Fruit fly (Drosophila melanogaster) whole organism, embryonic: ENCODE data around the gene CG18131.
A peak's percentile ranks its signal among the peaks of the same experiment; 100 is the strongest.

ENCODE experiments used
- Bdp1 ChIP-seq: fragments of 200-800 bp; sonication (Bioruptor generic); optimal IDR thresholded peaks from 3 replicates; lab custom pipeline; 2016; ENCODE audit warnings: missing biosample characterization, missing genetic modification characterization
- Bgb ChIP-seq: fragments of 200-800 bp; sonication (Bioruptor generic); IDR thresholded peaks from 2 replicates; pipeline ENCODE4 v1.3.6; 2022; ENCODE audit warnings: missing biosample characterization, missing genetic modification characterization; ENCODE audit not compliant: partially characterized antibody
- CG1024 ChIP-seq: fragments of 200-800 bp; sonication (Bioruptor generic); IDR thresholded peaks from 2 replicates; pipeline ENCODE4 v1.3.6; 2022; ENCODE audit warnings: missing biosample characterization, missing genetic modification characterization
- CG10321 ChIP-seq: fragments of 200-800 bp; sonication (Bioruptor generic); IDR thresholded peaks from 2 replicates; pipeline ENCODE4 v1.3.6; 2022; ENCODE audit warnings: missing biosample characterization, missing genetic modification characterization
- CG11398 ChIP-seq: fragments of 200-800 bp; sonication (Bioruptor generic); optimal IDR thresholded peaks from 2 replicates; lab custom pipeline; 2016; ENCODE audit warnings: missing biosample characterization, missing genetic modification characterization
- CG11504 ChIP-seq: fragments of 200-800 bp; sonication (Bioruptor generic); optimal IDR thresholded peaks from 3 replicates; lab custom pipeline; 2019; ENCODE audit warnings: missing biosample characterization, mild to moderate bottlenecking, missing genetic modification characterization, moderate library complexity
- CG13123 ChIP-seq: fragments of 200-800 bp; sonication (Bioruptor generic); optimal IDR thresholded peaks from 2 replicates; lab custom pipeline; 2016; ENCODE audit warnings: missing biosample characterization, missing genetic modification characterization
- CG13296 ChIP-seq: fragments of 200-800 bp; sonication (Bioruptor generic); optimal IDR thresholded peaks from 3 replicates; lab custom pipeline; 2018; ENCODE audit warnings: missing biosample characterization, mild to moderate bottlenecking, missing genetic modification characterization
- CG15514 ChIP-seq: fragments of 200-800 bp; sonication (Bioruptor generic); optimal IDR thresholded peaks from 3 replicates; lab custom pipeline; 2017; ENCODE audit warnings: missing biosample characterization, missing genetic modification characterization, mild to moderate bottlenecking, moderate library complexity, missing genetic modification reagents
- CG17802 ChIP-seq: fragments of 200-800 bp; sonication (Bioruptor generic); optimal IDR thresholded peaks from 2 replicates; lab custom pipeline; 2018; ENCODE audit warnings: missing biosample characterization, mild to moderate bottlenecking, missing genetic modification characterization, moderate library complexity
- CG31365 ChIP-seq: fragments of 200-800 bp; sonication (Bioruptor generic); optimal IDR thresholded peaks from 2 replicates; lab custom pipeline; 2018; ENCODE audit warnings: missing biosample characterization, mild to moderate bottlenecking, missing genetic modification characterization
- CG32767 ChIP-seq: fragments of 200-800 bp; sonication (Bioruptor generic); IDR thresholded peaks from 2 replicates; pipeline ENCODE4 v1.3.6; 2022; ENCODE audit warnings: missing biosample characterization, missing genetic modification characterization
- CG3281 ChIP-seq: fragments of 200-800 bp; sonication (Bioruptor generic); optimal IDR thresholded peaks from 3 replicates; lab custom pipeline; 2017; ENCODE audit warnings: missing biosample characterization, mild to moderate bottlenecking, missing genetic modification characterization
- CG43689 ChIP-seq: fragments of 200-800 bp; sonication (Bioruptor generic); IDR thresholded peaks from 2 replicates; pipeline ENCODE4 v1.3.6; 2022; ENCODE audit warnings: missing biosample characterization, missing genetic modification characterization
- CG6791 ChIP-seq: fragments of 200-800 bp; sonication (Bioruptor generic); IDR thresholded peaks from 3 replicates; pipeline ENCODE4 v1.3.6; 2022; ENCODE audit warnings: missing biosample characterization, missing genetic modification characterization; ENCODE audit not compliant: partially characterized antibody
- CG7357 ChIP-seq: fragments of 200-800 bp; sonication (Bioruptor generic); IDR thresholded peaks from 3 replicates; pipeline ENCODE4 v1.3.6; 2022; ENCODE audit warnings: missing biosample characterization, missing genetic modification characterization
- CG9215 ChIP-seq: fragments of 200-800 bp; sonication (Bioruptor generic); IDR thresholded peaks from 2 replicates; pipeline ENCODE4 v1.3.6; 2022; ENCODE audit warnings: missing biosample characterization, missing genetic modification characterization
- CHES-1-like ChIP-seq: fragments of 200-800 bp; sonication (Bioruptor generic); optimal IDR thresholded peaks from 2 replicates; lab custom pipeline; 2016; ENCODE audit warnings: missing biosample characterization, missing genetic modification characterization
- Dek ChIP-seq: fragments of 200-800 bp; sonication (Bioruptor generic); optimal IDR thresholded peaks from 3 replicates; lab custom pipeline; 2019; ENCODE audit warnings: missing biosample characterization, mild to moderate bottlenecking, missing genetic modification characterization, moderate library complexity
- Dref ChIP-seq: fragments of 200-800 bp; sonication (Bioruptor generic); IDR thresholded peaks from 2 replicates; pipeline ENCODE4 v1.3.6; 2022; ENCODE audit warnings: missing biosample characterization, missing genetic modification characterization
- E2f2 ChIP-seq: fragments of 200-800 bp; sonication (Bioruptor generic); IDR thresholded peaks from 2 replicates; pipeline ENCODE4 v1.3.6; 2022; ENCODE audit warnings: missing biosample characterization, missing genetic modification characterization
- Fer3 ChIP-seq: fragments of 200-800 bp; sonication (Bioruptor generic); optimal IDR thresholded peaks from 2 replicates; lab custom pipeline; 2018; ENCODE audit warnings: missing biosample characterization, mild to moderate bottlenecking, missing genetic modification characterization, moderate library complexity
- HHEX ChIP-seq: fragments of 200-800 bp; sonication (Bioruptor generic); optimal IDR thresholded peaks from 3 replicates; lab custom pipeline; 2017; ENCODE audit warnings: missing biosample characterization, mild to moderate bottlenecking, missing genetic modification characterization, missing genetic modification reagents
- HLHmδ ChIP-seq: fragments of 200-800 bp; sonication (Bioruptor generic); optimal IDR thresholded peaks from 2 replicates; lab custom pipeline; 2018; ENCODE audit warnings: missing biosample characterization, mild to moderate bottlenecking, missing genetic modification characterization, moderate library complexity
- Jarid2 ChIP-seq: fragments of 200-800 bp; sonication (Bioruptor generic); optimal IDR thresholded peaks from 3 replicates; lab custom pipeline; 2017; ENCODE audit warnings: mild to moderate bottlenecking, missing biosample characterization, missing genetic modification reagents, missing genetic modification characterization
- Lpt ChIP-seq: fragments of >200 bp; optimal IDR thresholded peaks from 2 replicates; lab custom pipeline; 2018; ENCODE audit warnings: missing biosample characterization, missing genetic modification characterization
- MTF-1 ChIP-seq: fragments of 200-800 bp; sonication (Bioruptor generic); optimal IDR thresholded peaks from 2 replicates; lab custom pipeline; 2018; ENCODE audit warnings: missing biosample characterization, mild to moderate bottlenecking, missing genetic modification characterization, borderline replicate concordance
- NC2β ChIP-seq: fragments of 200-800 bp; sonication (Bioruptor generic); optimal IDR thresholded peaks from 2 replicates; lab custom pipeline; 2016; ENCODE audit warnings: missing biosample characterization, missing genetic modification characterization
- aop ChIP-seq: fragments of 200-800 bp; sonication (Bioruptor generic); IDR thresholded peaks from 2 replicates; pipeline ENCODE4 v1.3.6; 2022; ENCODE audit warnings: missing biosample characterization, missing genetic modification characterization
- ara ChIP-seq: fragments of 200-800 bp; sonication (Bioruptor generic); IDR thresholded peaks from 2 replicates; pipeline ENCODE4 v1.3.6; 2022; ENCODE audit warnings: missing biosample characterization, missing genetic modification characterization
- bigmax ChIP-seq: fragments of 200-800 bp; sonication (Bioruptor generic); optimal IDR thresholded peaks from 2 replicates; lab custom pipeline; 2018; ENCODE audit warnings: missing biosample characterization, mild to moderate bottlenecking, missing genetic modification characterization
- bowl ChIP-seq: fragments of 200-800 bp; sonication (Bioruptor generic); IDR thresholded peaks from 2 replicates; pipeline ENCODE4 v1.3.6; 2022; ENCODE audit warnings: missing biosample characterization, missing genetic modification characterization
- cad ChIP-seq: fragments of >200 bp; optimal IDR thresholded peaks from 2 replicates; lab custom pipeline; 2017; ENCODE audit warnings: missing biosample characterization, missing genetic modification characterization
- chinmo ChIP-seq: fragments of 200-800 bp; sonication (Bioruptor generic); IDR thresholded peaks from 4 replicates; pipeline ENCODE4 v1.3.6; 2022; ENCODE audit warnings: missing biosample characterization, missing genetic modification characterization; ENCODE audit not compliant: partially characterized antibody
- chm ChIP-seq: fragments of 200-800 bp; sonication (Bioruptor generic); IDR thresholded peaks from 2 replicates; pipeline ENCODE4 v1.3.6; 2022; ENCODE audit warnings: missing biosample characterization, missing genetic modification characterization
- ci ChIP-seq: fragments of 200-800 bp; sonication (Bioruptor generic); IDR thresholded peaks from 3 replicates; pipeline ENCODE4 v1.3.6; 2022; ENCODE audit warnings: missing biosample characterization, missing genetic modification characterization
- dpn ChIP-seq, 2 experiments: fragments of 200-800 bp; sonication (Bioruptor generic); optimal IDR thresholded peaks; 3 replicates each; lab custom pipeline; 2016; ENCODE audit warnings: missing biosample characterization in 2 of 2, missing genetic modification characterization in 2 of 2
- emc ChIP-seq: fragments of 200-800 bp; sonication (Bioruptor generic); optimal IDR thresholded peaks from 2 replicates; lab custom pipeline; 2016; ENCODE audit warnings: missing biosample characterization, missing genetic modification characterization
- en ChIP-seq: fragments of 200-800 bp; sonication (Bioruptor generic); optimal IDR thresholded peaks from 2 replicates; lab custom pipeline; 2016; ENCODE audit warnings: missing biosample characterization, missing genetic modification characterization
- fd3F ChIP-seq: fragments of 200-800 bp; sonication (Bioruptor generic); optimal IDR thresholded peaks from 2 replicates; lab custom pipeline; 2018; ENCODE audit warnings: missing biosample characterization, mild to moderate bottlenecking, missing genetic modification characterization, moderate library complexity
- fd64A ChIP-seq: fragments of 200-800 bp; sonication (Bioruptor generic); optimal IDR thresholded peaks from 3 replicates; lab custom pipeline; 2018; ENCODE audit warnings: missing biosample characterization, mild to moderate bottlenecking, missing genetic modification characterization
- gcm2 ChIP-seq: fragments of 200-800 bp; sonication (Bioruptor generic); optimal IDR thresholded peaks from 2 replicates; lab custom pipeline; 2016; ENCODE audit warnings: missing biosample characterization, missing genetic modification characterization
- grau ChIP-seq: fragments of 200-800 bp; optimal IDR thresholded peaks from 3 replicates; lab custom pipeline; 2019; ENCODE audit warnings: missing biosample characterization, mild to moderate bottlenecking, missing genetic modification characterization, moderate library complexity
- gsb-n ChIP-seq: fragments of 200-800 bp; sonication (Bioruptor generic); optimal IDR thresholded peaks from 3 replicates; lab custom pipeline; 2018; ENCODE audit warnings: missing biosample characterization, mild to moderate bottlenecking, missing genetic modification characterization
- hbn ChIP-seq: fragments of 200-800 bp; sonication (Bioruptor generic); IDR thresholded peaks from 2 replicates; pipeline ENCODE4 v1.3.6; 2022; ENCODE audit warnings: missing biosample characterization, missing genetic modification characterization; ENCODE audit not compliant: partially characterized antibody
- kah ChIP-seq: fragments of 200-800 bp; sonication (Bioruptor generic); optimal IDR thresholded peaks from 2 replicates; lab custom pipeline; 2018; ENCODE audit warnings: missing biosample characterization, mild to moderate bottlenecking, missing genetic modification characterization
- ken ChIP-seq: fragments of 200-800 bp; sonication (Bioruptor generic); IDR thresholded peaks from 3 replicates; pipeline ENCODE4 v1.3.6; 2022; ENCODE audit warnings: missing biosample characterization, missing genetic modification characterization
- lbe ChIP-seq: fragments of 200-800 bp; sonication (Bioruptor generic); optimal IDR thresholded peaks from 2 replicates; lab custom pipeline; 2016; ENCODE audit warnings: missing biosample characterization, mild to moderate bottlenecking, missing genetic modification characterization
- lmd ChIP-seq: fragments of 200-800 bp; sonication (Bioruptor generic); IDR thresholded peaks from 2 replicates; pipeline ENCODE4 v1.3.6; 2022; ENCODE audit warnings: missing biosample characterization, missing genetic modification characterization
- mirr ChIP-seq: fragments of 200-800 bp; sonication (Bioruptor generic); optimal IDR thresholded peaks from 3 replicates; lab custom pipeline; 2018; ENCODE audit warnings: missing biosample characterization, mild to moderate bottlenecking, missing genetic modification characterization
- pros ChIP-seq: fragments of 200-800 bp; sonication (Bioruptor generic); optimal IDR thresholded peaks from 3 replicates; lab custom pipeline; 2019; ENCODE audit warnings: missing biosample characterization, mild to moderate bottlenecking, missing genetic modification characterization, moderate library complexity
- vfl ChIP-seq: fragments of 200-800 bp; sonication (Bioruptor generic); optimal IDR thresholded peaks from 2 replicates; lab custom pipeline; 2016; ENCODE audit warnings: missing biosample characterization, missing genetic modification characterization

CG18131 gene

DNA sequence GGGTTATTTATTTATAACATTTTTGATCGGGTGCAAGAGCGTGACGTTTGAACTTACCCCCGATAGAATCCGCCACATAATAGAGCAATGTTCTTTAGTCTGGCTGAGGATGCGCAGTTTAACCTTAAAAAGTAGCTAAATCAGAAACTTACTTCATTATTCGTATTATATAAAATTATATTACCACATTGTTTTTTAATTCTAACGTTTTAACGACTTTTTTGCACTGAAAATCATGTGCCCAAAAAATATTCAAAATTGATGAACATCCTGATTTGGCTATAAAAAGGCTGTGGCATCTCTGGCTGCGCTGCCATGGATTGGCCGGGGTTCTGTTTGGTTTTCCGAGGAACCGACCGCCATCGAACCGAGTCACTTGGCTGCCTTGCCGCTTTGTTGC, 30.4 kb downstream of the CG18131 start (continued):
- TF ChIP-seq Jarid2 (GFP tag; lab: Kevin White, UChicago), result no peak
- TF ChIP-seq Bdp1 (GFP tag; lab: Kevin White, UChicago), result no peak
- peak; percentile 47 for TF ChIP-seq CG11504 (tag; lab: Kevin White, UChicago)
- no peak for TF ChIP-seq Bgb (GFP tag; lab: Robert Waterston, UW)
- TF ChIP-seq CG17802 (tag; lab: Kevin White, UChicago), result no peak
- no peak for TF ChIP-seq ara (GFP tag; lab: Robert Waterston, UW)
- TF ChIP-seq E2f2 (GFP tag; lab: Robert Waterston, UW), result 0 out of 2 replicates have a peak, but pooled peaks have one; percentile 14
- TF ChIP-seq CG11398 (GFP tag; lab: Kevin White, UChicago), result no peak
- TF ChIP-seq en (GFP tag; lab: Kevin White, UChicago), result no peak
- TF ChIP-seq kah (GFP tag; lab: Kevin White, UChicago), result no peak
- TF ChIP-seq CG7357 (GFP tag; lab: Robert Waterston, UW), result no peak
- no peak for TF ChIP-seq Fer3 (tag; lab: Kevin White, UChicago)
- no peak for TF ChIP-seq hbn (GFP tag; lab: Robert Waterston, UW)
- no peak for TF ChIP-seq Lpt (GFP tag; lab: Kevin White, UChicago)
- TF ChIP-seq lbe (GFP tag; lab: Kevin White, UChicago), result no peak
- no peak for TF ChIP-seq fd64A (GFP tag; lab: Kevin White, UChicago)
- no peak for TF ChIP-seq CG6791 (GFP tag; lab: Robert Waterston, UW)
- no peak for TF ChIP-seq CG9215 (GFP tag; lab: Robert Waterston, UW)
- TF ChIP-seq chm (GFP tag; lab: Robert Waterston, UW), result no peak
- TF ChIP-seq gsb-n, result peak; percentile 2
- no peak for TF ChIP-seq chinmo
- TF ChIP-seq cad (GFP tag; lab: Kevin White, UChicago), result no peak
- no peak for TF ChIP-seq CG31365 (tag; lab: Kevin White, UChicago)
- no peak for TF ChIP-seq CG15514
- TF ChIP-seq HLHmδ (GFP tag; lab: Kevin White, UChicago), result no peak
- TF ChIP-seq dpn (GFP tag; optimal IDR thresholded peaks at IDR 0.05; lab: Kevin White, UChicago), result no peak
- TF ChIP-seq CG43689, result no peak
- TF ChIP-seq CG3281 (GFP tag; lab: Kevin White, UChicago), result no peak
- no peak for TF ChIP-seq fd3F (GFP tag; lab: Kevin White, UChicago)
- TF ChIP-seq CHES-1-like, result no peak
- TF ChIP-seq CG13296 (GFP tag; lab: Kevin White, UChicago), result no peak
- no peak for TF ChIP-seq mirr (GFP tag; lab: Kevin White, UChicago)
- TF ChIP-seq Dek, result no peak
- TF ChIP-seq emc (GFP tag; lab: Kevin White, UChicago), result no peak
- no peak for TF ChIP-seq CG1024
- TF ChIP-seq CG32767 (GFP tag; lab: Robert Waterston, UW), result no peak
- no peak for TF ChIP-seq lmd
- no peak for TF ChIP-seq aop (GFP tag; lab: Robert Waterston, UW)
- TF ChIP-seq ci (GFP tag; lab: Robert Waterston, UW), result peak; percentile 56; the same call in 1 of the 3 replicates
- TF ChIP-seq MTF-1 (GFP tag; lab: Kevin White, UChicago), result no peak
- no peak for TF ChIP-seq bigmax (GFP tag; lab: Kevin White, UChicago)
- TF ChIP-seq gcm2 (GFP tag; lab: Kevin White, UChicago), result no peak
- TF ChIP-seq Dref (GFP tag; lab: Robert Waterston, UW), result no peak
- no peak for TF ChIP-seq CG13123 (GFP tag; lab: Kevin White, UChicago)
- no peak for TF ChIP-seq bowl (GFP tag; lab: Robert Waterston, UW)
- no peak for TF ChIP-seq NC2β
- no peak for TF ChIP-seq CG10321 (GFP tag; lab: Robert Waterston, UW)
- TF ChIP-seq vfl, result no peak
- peak; percentile 20 for TF ChIP-seq grau (tag; lab: Kevin White, UChicago)
- TF ChIP-seq pros, result peak; percentile 26
- no peak for TF ChIP-seq HHEX
- TF ChIP-seq ken (GFP tag; lab: Robert Waterston, UW), result no peak
